Worm (Caenorhabditis elegans) whole organism, mixed stage, embryonic: ENCODE results near the gene str-28.

Experiments used
- elt-3 ChIP-seq: fragments of 150-350 bp; optimal IDR thresholded peaks from 2 replicates; lab custom pipeline; 2014; ENCODE audit warnings: missing biosample characterization, missing genetic modification characterization
- ham-2 ChIP-seq: fragments of 200-800 bp; sonication (Bioruptor generic); optimal IDR thresholded peaks from 2 replicates; lab custom pipeline; 2018; ENCODE audit warnings: mild to moderate bottlenecking, missing genetic modification characterization, missing compliant biosample characterization
- mep-1 ChIP-seq: fragments of 150-350 bp; optimal IDR thresholded peaks from 2 replicates; lab custom pipeline; 2017; ENCODE audit warnings: missing biosample characterization, missing genetic modification reagents, missing genetic modification characterization, inconsistent platforms
- mls-2 ChIP-seq: sonication (generic microtip); optimal IDR thresholded peaks from 2 replicates; lab custom pipeline; 2016; ENCODE audit warnings: mild to moderate bottlenecking, missing genetic modification characterization, moderate library complexity, missing compliant biosample characterization
- nhr-76 ChIP-seq: sonication (generic microtip); optimal IDR thresholded peaks from 2 replicates; lab custom pipeline; 2017; ENCODE audit warnings: missing biosample characterization, missing genetic modification characterization

DNA sequence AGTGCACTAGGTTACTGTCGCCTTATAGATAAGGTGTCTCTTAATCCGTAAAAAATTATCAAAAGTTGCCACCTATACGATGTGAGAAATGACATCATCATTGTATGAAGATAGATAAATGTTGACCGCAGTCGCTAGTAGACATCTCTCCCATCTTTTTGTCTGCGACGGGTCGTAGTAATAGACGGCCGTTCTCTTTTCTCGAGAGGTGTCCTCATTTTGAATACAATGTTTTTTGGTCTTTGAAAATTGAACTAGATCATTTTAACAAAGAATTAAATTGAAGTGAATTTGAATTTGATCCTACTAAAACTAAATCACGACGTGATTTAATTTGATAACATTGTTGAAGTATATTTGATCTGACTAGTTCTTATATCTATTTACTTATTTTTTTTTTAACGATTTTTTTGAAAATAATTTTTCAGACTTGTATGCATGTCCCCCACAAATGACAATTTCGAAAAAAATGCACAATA is 35.9 kb upstream of the str-28 start, which contains the start of the genes str-31 and nhr-172:
- TF ChIP-seq elt-3 (no peak), mep-1 (no peak), nhr-76 (no peak), mls-2 (tag; lab: Kevin White, UChicago) (no peak), ham-2 (GFP tag; lab: Kevin White, UChicago) (no peak)
